Worm (Caenorhabditis elegans): ENCODE data around the gene citk-1.
A peak's percentile ranks its signal among the peaks of the same experiment; 100 is the strongest.

Gene citk-1

ce11 chrII:13957437-13957836 is 48.7 kb downstream of the citk-1 start, which contains the start of gene zip-3:
Gene zip-3, minus strand, starts transcription at chrII:13957457.
- TF ChIP-seq nhr-23 (tag; optimal IDR thresholded peaks at IDR 0.05) (no peak), ztf-4 (tag; optimal IDR thresholded peaks at IDR 0.05) (no peak), gmeb-1 (tag; optimal IDR thresholded peaks at IDR 0.05) (peak; percentile 3), sma-9 (GFP tag; optimal IDR thresholded peaks at IDR 0.05) (peak; percentile 64), sma-9 (tag; optimal IDR thresholded peaks at IDR 0.05) (no peak)

DNA sequence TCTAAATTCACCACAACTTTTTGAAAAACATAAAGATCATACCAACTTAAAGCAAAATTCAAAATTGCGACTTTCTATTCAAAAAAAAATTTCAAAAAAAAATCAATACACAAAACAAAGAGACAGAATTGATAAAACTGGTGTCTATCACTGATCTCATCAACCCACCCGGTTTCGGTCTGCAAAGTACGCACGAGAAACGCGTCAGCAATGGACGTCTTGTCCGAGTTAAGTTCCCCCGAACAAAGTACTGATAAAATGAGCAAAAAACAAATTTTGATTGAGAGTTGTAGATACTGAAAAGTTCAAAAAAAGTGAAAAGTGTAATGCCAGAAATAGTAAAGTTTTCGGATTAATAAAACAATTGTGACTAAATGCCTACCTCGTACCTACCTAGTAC is 49.6 kb downstream of the citk-1 start:
- TF ChIP-seq nhr-10 (tag; optimal IDR thresholded peaks at IDR 0.05) (no peak), nhr-23 (tag; optimal IDR thresholded peaks at IDR 0.05) (no peak), sem-4 (tag; optimal IDR thresholded peaks at IDR 0.05) (no peak), lsy-2 (tag; optimal IDR thresholded peaks at IDR 0.05) (peak in 1 of 2 experiments; percentile 11), mab-5 (tag; optimal IDR thresholded peaks at IDR 0.05) (no peak), elt-3 (tag; optimal IDR thresholded peaks at IDR 0.05) (no peak), sma-3 (GFP tag; optimal IDR thresholded peaks at IDR 0.05) (no peak), dmd-4 (tag; optimal IDR thresholded peaks at IDR 0.05) (no peak), mbf-1 (tag; optimal IDR thresholded peaks at IDR 0.05) (no peak), fos-1 (tag; optimal IDR thresholded peaks at IDR 0.05) (no peak), gmeb-1 (tag; optimal IDR thresholded peaks at IDR 0.05) (no peak), sma-9 (GFP tag; optimal IDR thresholded peaks at IDR 0.05) (peak; percentile 10), sma-9 (tag; optimal IDR thresholded peaks at IDR 0.05) (no peak), elt-1 (tag; optimal IDR thresholded peaks at IDR 0.05) (no peak), ztf-4 (tag; optimal IDR thresholded peaks at IDR 0.05) (no peak), lin-11 (tag; optimal IDR thresholded peaks at IDR 0.05) (no peak), lin-39 (tag; optimal IDR thresholded peaks at IDR 0.05) (no peak), crh-2 (tag; optimal IDR thresholded peaks at IDR 0.05) (no peak)

- TF ChIP-seq C34F6.9 (tag; optimal IDR thresholded peaks at IDR 0.05) (no peak), ZK546.5 (tag; optimal IDR thresholded peaks at IDR 0.05) (no peak), mbf-1 (tag; optimal IDR thresholded peaks at IDR 0.05) (no peak), lin-39 (tag; optimal IDR thresholded peaks at IDR 0.05) (no peak), nhr-25 (tag; optimal IDR thresholded peaks at IDR 0.05) (no peak), unc-55 (GFP tag; optimal IDR thresholded peaks at IDR 0.05) (no peak), ztf-4 (tag; optimal IDR thresholded peaks at IDR 0.05) (no peak), fos-1 (tag; optimal IDR thresholded peaks at IDR 0.05) (no peak), mdl-1 (tag; optimal IDR thresholded peaks at IDR 0.05) (no peak), ztf-11 (tag; optimal IDR thresholded peaks at IDR 0.05) (no peak), sma-3 (GFP tag; optimal IDR thresholded peaks at IDR 0.05) (no peak), nhr-21 (tag; optimal IDR thresholded peaks at IDR 0.05) (no peak), aly-2 (tag; optimal IDR thresholded peaks at IDR 0.05) (no peak), gmeb-1 (tag; optimal IDR thresholded peaks at IDR 0.05) (no peak)
Measured at ce11 chrII:13961567-13961966, 52.9 kb downstream of the citk-1 start.

DNA sequence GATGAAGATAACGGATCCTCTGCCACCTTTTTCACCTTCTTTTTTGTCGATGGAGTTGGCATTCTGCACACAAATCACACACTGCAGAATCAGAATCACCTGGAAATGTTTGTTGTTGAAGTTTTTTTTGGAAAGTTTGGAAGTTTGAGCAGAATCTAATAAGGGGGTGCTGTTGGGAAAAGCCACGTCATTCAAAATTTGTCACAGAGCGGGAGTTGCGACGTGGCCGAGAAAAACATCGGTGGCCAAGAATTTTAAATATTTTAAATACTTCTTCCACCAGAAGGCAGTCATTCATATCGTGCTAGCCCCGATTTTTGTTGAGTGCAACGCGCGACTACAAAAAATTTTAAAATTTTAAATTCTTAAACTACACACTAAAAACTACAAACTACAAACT is 53.6 kb downstream of the citk-1 start, which contains the start of gene rpi-1:
Gene rpi-1 (minus strand): TSS at position 101 of the 400 bp plus-strand sequence.
- TF ChIP-seq lsy-2 (tag; optimal IDR thresholded peaks at IDR 0.05) = no peak
- no peak for TF ChIP-seq dmd-4 (tag; optimal IDR thresholded peaks at IDR 0.05)
- TF ChIP-seq ceh-82 (tag; optimal IDR thresholded peaks at IDR 0.05) = no peak
- no peak for TF ChIP-seq ama-1 (optimal IDR thresholded peaks at IDR 0.05)
- TF ChIP-seq nhr-10 (tag; optimal IDR thresholded peaks at IDR 0.05) = no peak
- TF ChIP-seq nhr-237 (tag; optimal IDR thresholded peaks at IDR 0.05) = no peak
- no peak for TF ChIP-seq C34F6.9 (tag; optimal IDR thresholded peaks at IDR 0.05)
- TF ChIP-seq mab-5 (tag; optimal IDR thresholded peaks at IDR 0.05) = no peak
- no peak for TF ChIP-seq mdl-1 (tag; optimal IDR thresholded peaks at IDR 0.05)
- no peak for TF ChIP-seq nhr-21 (tag; optimal IDR thresholded peaks at IDR 0.05)
- TF ChIP-seq blmp-1 (tag; optimal IDR thresholded peaks at IDR 0.05; ENCODE audit: insufficient read depth) = no peak
- no peak for TF ChIP-seq nhr-129 (tag; optimal IDR thresholded peaks at IDR 0.05)
- TF ChIP-seq ztf-11 (tag; optimal IDR thresholded peaks at IDR 0.05) = no peak
- TF ChIP-seq alr-1 (tag; optimal IDR thresholded peaks at IDR 0.05) = no peak
- no peak for TF ChIP-seq nhr-77 (tag; optimal IDR thresholded peaks at IDR 0.05)
- no peak for TF ChIP-seq unc-55 (GFP tag; optimal IDR thresholded peaks at IDR 0.05)
- no peak for TF ChIP-seq sma-9 (GFP tag; optimal IDR thresholded peaks at IDR 0.05)
- TF ChIP-seq sma-9 (tag; optimal IDR thresholded peaks at IDR 0.05) = no peak

DNA sequence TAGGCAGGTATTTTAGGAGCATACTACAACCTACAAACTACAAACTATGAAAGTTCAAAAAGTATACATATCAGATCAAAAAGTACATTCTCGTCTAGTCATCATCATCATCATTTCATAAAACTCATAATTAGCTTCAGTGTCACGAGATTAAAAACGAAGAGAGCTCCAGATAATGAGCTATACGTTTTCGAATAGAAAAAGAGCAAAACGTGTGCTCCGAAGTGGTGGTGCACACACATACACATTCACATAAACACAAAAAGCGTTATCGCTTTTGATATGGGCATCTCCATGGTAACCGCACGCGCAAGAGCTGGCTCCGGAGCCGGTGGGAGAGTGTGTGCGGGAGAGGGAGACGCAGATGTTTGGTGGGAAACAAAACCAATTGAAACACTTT is 55.6 kb downstream of the citk-1 start:
- TF ChIP-seq mab-5 (tag; optimal IDR thresholded peaks at IDR 0.05) = no peak
- no peak for TF ChIP-seq blmp-1 (tag; optimal IDR thresholded peaks at IDR 0.05; ENCODE audit: insufficient read depth)
- no peak for TF ChIP-seq Y55F3AM.14 (GFP tag; optimal IDR thresholded peaks at IDR 0.05)
- TF ChIP-seq unc-55 (GFP tag; optimal IDR thresholded peaks at IDR 0.05) = no peak
- no peak for TF ChIP-seq lin-11 (tag; optimal IDR thresholded peaks at IDR 0.05)
- TF ChIP-seq ceh-82 (tag; optimal IDR thresholded peaks at IDR 0.05) = no peak
- TF ChIP-seq elt-1 (tag; optimal IDR thresholded peaks at IDR 0.05) = no peak
- no peak for TF ChIP-seq ztf-4 (tag; optimal IDR thresholded peaks at IDR 0.05)
- TF ChIP-seq ztf-1 (GFP tag; conservative IDR thresholded peaks at IDR 0.05) = no peak
- no peak for TF ChIP-seq mbf-1 (tag; optimal IDR thresholded peaks at IDR 0.05)
- no peak for TF ChIP-seq fos-1 (tag; optimal IDR thresholded peaks at IDR 0.05)
- no peak for TF ChIP-seq sma-3 (GFP tag; optimal IDR thresholded peaks at IDR 0.05)

All from whole organism, L2 larva.